Fruit fly (Drosophila melanogaster) whole organism, wandering third instar larva: ENCODE results near the gene CG9072.
A peak's percentile ranks its signal among the peaks of the same experiment; 100 is the strongest.

Experiments
- CG9705 ChIP-seq: fragments of 200-800 bp; sonication (Bioruptor generic); optimal IDR thresholded peaks from 2 replicates; lab custom pipeline; 2018; ENCODE audit warnings: missing biosample characterization, mild to moderate bottlenecking, missing genetic modification characterization
- CrebA ChIP-seq: fragments of 200-800 bp; sonication (Bioruptor generic); optimal IDR thresholded peaks from 2 replicates; lab custom pipeline; 2016; ENCODE audit warnings: missing biosample characterization, mild to moderate bottlenecking, missing genetic modification characterization, borderline replicate concordance
- Dfd ChIP-seq: fragments of >200 bp; optimal IDR thresholded peaks from 2 replicates; lab custom pipeline; 2017; ENCODE audit warnings: missing biosample characterization, missing genetic modification characterization
- Dif ChIP-seq: fragments of 200-275, 200-300 bp; sonication (Bioruptor generic); optimal IDR thresholded peaks from 2 replicates; lab custom pipeline; 2018; ENCODE audit warnings: missing biosample characterization, missing genetic modification characterization; ENCODE audit not compliant: partially characterized antibody
- GATAd ChIP-seq: sonication (Bioruptor generic); optimal IDR thresholded peaks from 2 replicates; lab custom pipeline; 2016; ENCODE audit warnings: missing biosample characterization, missing genetic modification characterization
- HLH106 ChIP-seq: fragments of 200-800 bp; optimal IDR thresholded peaks from 3 replicates; lab custom pipeline; 2019; ENCODE audit warnings: missing biosample characterization, mild to moderate bottlenecking, missing genetic modification characterization, moderate library complexity
- Hnf4 ChIP-seq: fragments of 200-800 bp; sonication (Bioruptor generic); optimal IDR thresholded peaks from 2 replicates; lab custom pipeline; 2016; ENCODE audit warnings: missing biosample characterization, mild to moderate bottlenecking, missing genetic modification characterization
- Hr78 ChIP-seq: fragments of >200 bp; optimal IDR thresholded peaks from 2 replicates; lab custom pipeline; 2017; ENCODE audit warnings: missing biosample characterization, missing genetic modification characterization
- Jra ChIP-seq: sonication (Bioruptor generic); optimal IDR thresholded peaks from 2 replicates; lab custom pipeline; 2016; ENCODE audit warnings: missing biosample characterization, missing genetic modification characterization
- Mio ChIP-seq: sonication (Bioruptor generic); optimal IDR thresholded peaks from 2 replicates; lab custom pipeline; 2016; ENCODE audit warnings: missing biosample characterization, missing genetic modification characterization
- Myc ChIP-seq: fragments of >200 bp; optimal IDR thresholded peaks from 2 replicates; lab custom pipeline; 2017
- N ChIP-seq: fragments of >200 bp; optimal IDR thresholded peaks from 2 replicates; lab custom pipeline; 2018; ENCODE audit warnings: missing biosample characterization, missing external identifiers, missing genetic modification characterization
- OdsH ChIP-seq: fragments of 200-800 bp; sonication (Bioruptor generic); optimal IDR thresholded peaks from 2 replicates; lab custom pipeline; 2016; ENCODE audit warnings: missing biosample characterization, mild to moderate bottlenecking, missing genetic modification characterization
- Rel ChIP-seq, 2 experiments: fragments of 200-800 bp; sonication (Bioruptor generic) in 1 of 2; optimal IDR thresholded peaks; 2 replicates in 1 of 2; 3 replicates in 1 of 2; lab custom pipeline; 2016 to 2019; ENCODE audit warnings: mild to moderate bottlenecking in 2 of 2, missing biosample characterization in 2 of 2, missing genetic modification characterization in 2 of 2, moderate library complexity in 1 of 2
- Sp1 ChIP-seq: fragments of 200-800 bp; sonication (Bioruptor generic); optimal IDR thresholded peaks from 3 replicates; lab custom pipeline; 2019; ENCODE audit warnings: missing biosample characterization, mild to moderate bottlenecking, missing genetic modification characterization, moderate library complexity
- Vsx2 ChIP-seq: fragments of 200-300, 225-300 bp; sonication (Bioruptor generic); optimal IDR thresholded peaks from 2 replicates; lab custom pipeline; 2018; ENCODE audit warnings: missing biosample characterization, missing genetic modification characterization; ENCODE audit not compliant: partially characterized antibody
- br ChIP-seq: fragments of 200-800 bp; sonication (Bioruptor generic); optimal IDR thresholded peaks from 2 replicates; lab custom pipeline; 2016; ENCODE audit warnings: missing biosample characterization, missing genetic modification characterization
- brk ChIP-seq: fragments of 200-800 bp; sonication (Bioruptor generic); optimal IDR thresholded peaks from 2 replicates; lab custom pipeline; 2016; ENCODE audit warnings: missing biosample characterization, mild to moderate bottlenecking, missing genetic modification characterization
- dl ChIP-seq, 2 experiments: fragments of 175-275, 200-275 bp in 1 of 2; fragments of 200-275 bp in 1 of 2; sonication (Bioruptor generic); optimal IDR thresholded peaks; lab custom pipeline; 2018; ENCODE audit warnings: mild to moderate bottlenecking in 2 of 2, missing biosample characterization in 2 of 2, missing genetic modification characterization in 2 of 2, moderate library complexity in 2 of 2; ENCODE audit not compliant: partially characterized antibody in 2 of 2, insufficient read depth in 1 of 2
- dmrt93B ChIP-seq: fragments of 200-800 bp; sonication (Bioruptor generic); optimal IDR thresholded peaks from 2 replicates; lab custom pipeline; 2018; ENCODE audit warnings: missing biosample characterization, mild to moderate bottlenecking, missing genetic modification characterization
- dsf ChIP-seq: sonication (Bioruptor generic); optimal IDR thresholded peaks from 2 replicates; lab custom pipeline; 2016; ENCODE audit warnings: missing biosample characterization, missing genetic modification characterization, borderline replicate concordance
- ey ChIP-seq: fragments of 200-800 bp; sonication (Bioruptor generic); optimal IDR thresholded peaks from 2 replicates; lab custom pipeline; 2016; ENCODE audit warnings: missing biosample characterization, missing genetic modification characterization
- foxo ChIP-seq, 2 experiments: fragments of 200-800 bp; sonication (Bioruptor generic); optimal IDR thresholded peaks; 2 replicates in 1 of 2; 3 replicates in 1 of 2; lab custom pipeline; 2016 to 2017; ENCODE audit warnings: missing biosample characterization in 2 of 2, missing genetic modification characterization in 2 of 2
- fru ChIP-seq: fragments of 200-800 bp; sonication (Bioruptor generic); optimal IDR thresholded peaks from 3 replicates; lab custom pipeline; 2016; ENCODE audit warnings: missing biosample characterization, mild to moderate bottlenecking, missing genetic modification characterization
- h ChIP-seq: fragments of 200-800 bp; sonication (Bioruptor generic); optimal IDR thresholded peaks from 3 replicates; lab custom pipeline; 2016; ENCODE audit warnings: missing biosample characterization, mild to moderate bottlenecking, missing genetic modification characterization
- jim ChIP-seq: fragments of 175-275, 200-325 bp; sonication (Bioruptor generic); optimal IDR thresholded peaks from 2 replicates; lab custom pipeline; 2016; ENCODE audit warnings: missing biosample characterization, mild to moderate bottlenecking, missing genetic modification characterization
- pan ChIP-seq: fragments of >200 bp; optimal IDR thresholded peaks from 2 replicates; lab custom pipeline; 2017
- psq ChIP-seq: fragments of 200-800 bp; sonication (Bioruptor generic); optimal IDR thresholded peaks from 3 replicates; lab custom pipeline; 2017; ENCODE audit warnings: missing biosample characterization, mild to moderate bottlenecking, missing genetic modification characterization, moderate library complexity
- rgr ChIP-seq: fragments of 200-800 bp; sonication (Bioruptor generic); optimal IDR thresholded peaks from 3 replicates; lab custom pipeline; 2016; ENCODE audit warnings: missing biosample characterization, mild to moderate bottlenecking, missing genetic modification characterization
- sage ChIP-seq: fragments of 200-800 bp; sonication (Bioruptor generic); optimal IDR thresholded peaks from 2 replicates; lab custom pipeline; 2016; ENCODE audit warnings: missing biosample characterization, mild to moderate bottlenecking, missing genetic modification characterization
- sv ChIP-seq: fragments of 200-800 bp; sonication (Bioruptor generic); optimal IDR thresholded peaks from 3 replicates; lab custom pipeline; 2016; ENCODE audit warnings: missing biosample characterization, missing genetic modification characterization
- tai ChIP-seq: sonication (Bioruptor generic); optimal IDR thresholded peaks from 2 replicates; lab custom pipeline; 2016; ENCODE audit warnings: missing biosample characterization, missing genetic modification characterization
- usp ChIP-seq: fragments of >200 bp; optimal IDR thresholded peaks from 2 replicates; lab custom pipeline; 2017; ENCODE audit warnings: missing biosample characterization, missing genetic modification characterization
- woc ChIP-seq: sonication (Bioruptor generic); optimal IDR thresholded peaks from 2 replicates; lab custom pipeline; 2016; ENCODE audit warnings: missing biosample characterization, mild to moderate bottlenecking, missing genetic modification characterization

The CG9072 gene

dm6 chrX:15080780-15081402 lies 15.0 kb downstream of the CG9072 start, which contains the start of gene CG33177:
CG33177 (plus strand) TSS chrX:15081367.
- TF ChIP-seq Jra (GFP tag; lab: Kevin White, UChicago) (no peak), Dfd (GFP tag; lab: Kevin White, UChicago) (no peak), tai (peak; percentile 35), dl (GFP tag; optimal IDR thresholded peaks at IDR 0.05; lab: Kevin White, UChicago; ENCODE audit: insufficient read depth in 1 of 2, partially characterized antibody in 2 of 2) (no peak), foxo (GFP tag; optimal IDR thresholded peaks at IDR 0.05; lab: Kevin White, UChicago) (peak in 1 of 2 experiments; percentile 38), sage (no peak), pan (no peak), psq (GFP tag; lab: Kevin White, UChicago) (no peak), Rel (GFP tag; optimal IDR thresholded peaks at IDR 0.05; lab: Kevin White, UChicago) (no peak), Rel (tag; optimal IDR thresholded peaks at IDR 0.05; lab: Kevin White, UChicago) (no peak), N (GFP tag; lab: Kevin White, UChicago) (no peak), Hnf4 (GFP tag; lab: Kevin White, UChicago) (peak; percentile 36), CG9705 (GFP tag; lab: Kevin White, UChicago) (peak; percentile 20), OdsH (GFP tag; lab: Kevin White, UChicago) (no peak), br (GFP tag; lab: Kevin White, UChicago) (no peak), GATAd (GFP tag; lab: Kevin White, UChicago) (no peak), dmrt93B (no peak), Hr78 (GFP tag; lab: Kevin White, UChicago) (no peak), fru (GFP tag; lab: Kevin White, UChicago) (peak; percentile 39), Mio (GFP tag; lab: Kevin White, UChicago) (no peak), HLH106 (peak; percentile 16), Dif (GFP tag; lab: Kevin White, UChicago) (no peak), brk (GFP tag; lab: Kevin White, UChicago) (no peak), h (GFP tag; lab: Kevin White, UChicago) (peak; percentile 7), sv (GFP tag; lab: Kevin White, UChicago) (no peak), dsf (no peak), rgr (GFP tag; lab: Kevin White, UChicago) (peak; percentile 3), Vsx2 (GFP tag; lab: Kevin White, UChicago) (no peak), ey (GFP tag; lab: Kevin White, UChicago) (no peak)

dm6 chrX:15079945-15080344 lies 15.9 kb downstream of the CG9072 start:
- TF ChIP-seq dsf, result no peak
- TF ChIP-seq Hnf4 (GFP tag; lab: Kevin White, UChicago), result peak; percentile 45

- TF ChIP-seq Hnf4 (GFP tag; lab: Kevin White, UChicago), result peak; percentile 48
- no peak for TF ChIP-seq Rel (GFP tag; optimal IDR thresholded peaks at IDR 0.05; lab: Kevin White, UChicago)
- peak; percentile 49 for TF ChIP-seq Rel (tag; optimal IDR thresholded peaks at IDR 0.05; lab: Kevin White, UChicago)
- no peak for TF ChIP-seq usp (GFP tag; lab: Kevin White, UChicago)
- no peak for TF ChIP-seq psq (GFP tag; lab: Kevin White, UChicago)
- TF ChIP-seq Vsx2 (GFP tag; lab: Kevin White, UChicago), result no peak
- TF ChIP-seq pan, result no peak
- peak; percentile 6 for TF ChIP-seq Sp1
- TF ChIP-seq CrebA (GFP tag; lab: Kevin White, UChicago), result no peak
Measured at dm6 chrX:15079163-15079809, 16.6 kb downstream of the CG9072 start.

dm6 chrX:15078394-15078793 lies 17.4 kb downstream of the CG9072 start:
- no peak for TF ChIP-seq woc (GFP tag; lab: Kevin White, UChicago)
- no peak for TF ChIP-seq sv (GFP tag; lab: Kevin White, UChicago)
- no peak for TF ChIP-seq jim (GFP tag; lab: Kevin White, UChicago)
- no peak for TF ChIP-seq tai
- TF ChIP-seq N (GFP tag; lab: Kevin White, UChicago), result no peak
- no peak for TF ChIP-seq Mio (GFP tag; lab: Kevin White, UChicago)
- TF ChIP-seq Myc, result no peak
- TF ChIP-seq Jra (GFP tag; lab: Kevin White, UChicago), result no peak
